Worm (Caenorhabditis elegans): ENCODE measurements around the gene F38A1.9.
A peak's percentile ranks its signal among the peaks of the same experiment; 100 is the strongest.

Gene F38A1.9

ce11 chrIV:1221167-1221566, 24.0 kb downstream of the F38A1.9 start, which contains the start of gene W09G12.10:
Gene W09G12.10, minus strand, starts transcription at chrIV:1221287.
- TF ChIP-seq nhr-232 (tag; optimal IDR thresholded peaks at IDR 0.05) (no peak), ceh-18 (tag; optimal IDR thresholded peaks at IDR 0.05) (no peak), ceh-34 (tag; optimal IDR thresholded peaks at IDR 0.05) (no peak), hlh-30 (tag; optimal IDR thresholded peaks at IDR 0.05; ENCODE audit: insufficient read depth) (no peak), hlh-6 (tag; optimal IDR thresholded peaks at IDR 0.05) (no peak), ama-1 (optimal IDR thresholded peaks at IDR 0.05) (no peak), madf-2 (tag; optimal IDR thresholded peaks at IDR 0.05) (no peak), ceh-6 (GFP tag; optimal IDR thresholded peaks at IDR 0.05) (no peak), hlh-15 (tag; optimal IDR thresholded peaks at IDR 0.05) (no peak), pros-1 (tag; optimal IDR thresholded peaks at IDR 0.05) (no peak), ceh-30 (tag; optimal IDR thresholded peaks at IDR 0.05) (no peak), gmeb-2 (tag; optimal IDR thresholded peaks at IDR 0.05) (no peak), pqm-1 (tag; optimal IDR thresholded peaks at IDR 0.05) (no peak), pag-3 (tag; optimal IDR thresholded peaks at IDR 0.05; ENCODE audit: borderline replicate concordance) (no peak), zip-5 (tag; optimal IDR thresholded peaks at IDR 0.05) (no peak), T23F11.4 (GFP tag; optimal IDR thresholded peaks at IDR 0.05) (no peak), ets-4 (tag; optimal IDR thresholded peaks at IDR 0.05) (no peak)

ce11 chrIV:1217265-1217664, 27.9 kb downstream of the F38A1.9 start:
- TF ChIP-seq dve-1 (tag; optimal IDR thresholded peaks at IDR 0.05): peak; percentile 57

- TF ChIP-seq ceh-31 (tag; optimal IDR thresholded peaks at IDR 0.05) (no peak), fkh-6 (tag; optimal IDR thresholded peaks at IDR 0.05) (no peak), ceh-48 (tag; optimal IDR thresholded peaks at IDR 0.05) (no peak), ceh-30 (tag; optimal IDR thresholded peaks at IDR 0.05) (no peak), pax-1 (tag; optimal IDR thresholded peaks at IDR 0.05) (no peak), elt-2 (tag; optimal IDR thresholded peaks at IDR 0.05) (no peak), pat-9 (tag; optimal IDR thresholded peaks at IDR 0.05) (no peak), nfya-1 (tag; optimal IDR thresholded peaks at IDR 0.05) (no peak), sox-4 (tag; optimal IDR thresholded peaks at IDR 0.05) (no peak), unc-42 (tag; optimal IDR thresholded peaks at IDR 0.05) (no peak), K09A11.1 (tag; optimal IDR thresholded peaks at IDR 0.05; ENCODE audit: insufficient read depth) (no peak), ttx-3 (tag; optimal IDR thresholded peaks at IDR 0.05) (no peak), ceh-24 (tag; optimal IDR thresholded peaks at IDR 0.05) (no peak), C38D4.7 (GFP tag; optimal IDR thresholded peaks at IDR 0.05) (no peak), pag-3 (tag; optimal IDR thresholded peaks at IDR 0.05; ENCODE audit: borderline replicate concordance) (no peak), eyg-1 (tag; optimal IDR thresholded peaks at IDR 0.05) (no peak), ahr-1 (tag; optimal IDR thresholded peaks at IDR 0.05) (no peak), ceh-22 (tag; optimal IDR thresholded peaks at IDR 0.05) (no peak)
These were observed 28.9 kb downstream of the F38A1.9 start, which contains the start of gene W09G12.9 for ce11 chrIV:1216290-1216689. Gene W09G12.9, plus strand, starts transcription at chrIV:1216590.

- TF ChIP-seq odd-2 (tag; optimal IDR thresholded peaks at IDR 0.05): no peak
- no peak for TF ChIP-seq eyg-1 (tag; optimal IDR thresholded peaks at IDR 0.05)
- TF ChIP-seq unc-42 (tag; optimal IDR thresholded peaks at IDR 0.05): no peak
- TF ChIP-seq ceh-6 (GFP tag; optimal IDR thresholded peaks at IDR 0.05): no peak
- no peak for TF ChIP-seq elt-2 (tag; optimal IDR thresholded peaks at IDR 0.05)
- TF ChIP-seq mec-3 (tag; optimal IDR thresholded peaks at IDR 0.05; ENCODE audit: borderline replicate concordance): no peak
- TF ChIP-seq nfya-1 (tag; optimal IDR thresholded peaks at IDR 0.05): no peak
- TF ChIP-seq dve-1 (tag; optimal IDR thresholded peaks at IDR 0.05): no peak
- TF ChIP-seq ztf-16 (tag; optimal IDR thresholded peaks at IDR 0.05): no peak
- no peak for TF ChIP-seq ceh-9 (tag; optimal IDR thresholded peaks at IDR 0.05)
- no peak for TF ChIP-seq K09A11.1 (tag; optimal IDR thresholded peaks at IDR 0.05; ENCODE audit: insufficient read depth)
- no peak for TF ChIP-seq rnt-1 (tag; optimal IDR thresholded peaks at IDR 0.05)
- no peak for TF ChIP-seq T23F11.4 (GFP tag; optimal IDR thresholded peaks at IDR 0.05)
- no peak for TF ChIP-seq C08G9.2 (tag; optimal IDR thresholded peaks at IDR 0.05)
- TF ChIP-seq K02D7.2 (tag; optimal IDR thresholded peaks at IDR 0.05): no peak
- no peak for TF ChIP-seq ceh-18 (tag; optimal IDR thresholded peaks at IDR 0.05)
These were observed 29.6 kb downstream of the F38A1.9 start for ce11 chrIV:1215536-1215935.

All from whole organism, late embryonic.